Fruit fly (Drosophila melanogaster) whole organism, embryonic: Measurements from ENCODE around the gene CG43322.

Experiments used
- ATbp ChIP-seq: fragments of 200-800 bp; sonication (Bioruptor generic); optimal IDR thresholded peaks from 2 replicates; lab custom pipeline; 2017; ENCODE audit warnings: missing biosample characterization, mild to moderate bottlenecking, missing genetic modification characterization, missing genetic modification reagents
- Awh ChIP-seq: fragments of 200-800 bp; sonication (Bioruptor generic); IDR thresholded peaks from 2 replicates; pipeline ENCODE4, ENCODE4 v1.3.6; 2022; ENCODE audit warnings: missing biosample characterization, missing genetic modification characterization
- B-H1 ChIP-seq: fragments of 200-800 bp; sonication (Bioruptor generic); IDR thresholded peaks from 3 replicates; pipeline ENCODE4 v1.3.6; 2022; ENCODE audit warnings: missing biosample characterization, missing genetic modification characterization
- CG10209 ChIP-seq: fragments of 200-800 bp; sonication (Bioruptor generic); optimal IDR thresholded peaks from 3 replicates; lab custom pipeline; 2017; ENCODE audit warnings: missing biosample characterization, mild to moderate bottlenecking, missing genetic modification characterization, missing genetic modification reagents
- CG11093 ChIP-seq: fragments of 200-800 bp; sonication (Bioruptor generic); IDR thresholded peaks from 3 replicates; pipeline ENCODE4 v1.3.6; 2022; ENCODE audit warnings: missing biosample characterization, missing genetic modification characterization
- CG11398 ChIP-seq: fragments of 200-800 bp; sonication (Bioruptor generic); optimal IDR thresholded peaks from 2 replicates; lab custom pipeline; 2016; ENCODE audit warnings: missing biosample characterization, missing genetic modification characterization
- CG14441 ChIP-seq: fragments of 200-800 bp; sonication (Bioruptor generic); IDR thresholded peaks from 2 replicates; pipeline ENCODE4 v1.3.6; 2022; ENCODE audit warnings: missing biosample characterization, missing genetic modification characterization
- CG1603 ChIP-seq: fragments of 200-800 bp; sonication (Bioruptor generic); optimal IDR thresholded peaks from 2 replicates; lab custom pipeline; 2019; ENCODE audit warnings: missing biosample characterization, mild to moderate bottlenecking, missing genetic modification characterization, moderate library complexity
- CG17568 ChIP-seq: fragments of 200-800 bp; sonication (Bioruptor generic); optimal IDR thresholded peaks from 2 replicates; lab custom pipeline; 2018; ENCODE audit warnings: missing biosample characterization, mild to moderate bottlenecking, missing genetic modification characterization, moderate library complexity
- CG17829 ChIP-seq: fragments of 200-800 bp; optimal IDR thresholded peaks from 2 replicates; lab custom pipeline; 2019; ENCODE audit warnings: missing biosample characterization, mild to moderate bottlenecking, missing genetic modification characterization, moderate library complexity
- CG2120 ChIP-seq: fragments of 200-800 bp; sonication (Bioruptor generic); optimal IDR thresholded peaks from 3 replicates; lab custom pipeline; 2016; ENCODE audit warnings: missing biosample characterization, missing genetic modification characterization
- CG34422 ChIP-seq: fragments of 200-800 bp; sonication (Bioruptor generic); IDR thresholded peaks from 3 replicates; pipeline ENCODE4 v1.3.6; 2022; ENCODE audit warnings: missing biosample characterization, missing genetic modification characterization
- CG7745 ChIP-seq: fragments of 200-800 bp; sonication (Bioruptor generic); optimal IDR thresholded peaks from 2 replicates; lab custom pipeline; 2018; ENCODE audit warnings: missing biosample characterization, mild to moderate bottlenecking, missing genetic modification characterization, moderate library complexity
- CG8290 ChIP-seq, 3 experiments: fragments of 200-800 bp; sonication (Bioruptor generic); optimal IDR thresholded peaks; 2 replicates each; lab custom pipeline; 2016 to 2019; ENCODE audit warnings: missing biosample characterization in 3 of 3, missing genetic modification characterization in 3 of 3, mild to moderate bottlenecking in 2 of 3, moderate library complexity in 1 of 3
- CG8924 ChIP-seq: fragments of 200-800 bp; optimal IDR thresholded peaks from 3 replicates; lab custom pipeline; 2019; ENCODE audit warnings: missing biosample characterization, mild to moderate bottlenecking, missing genetic modification characterization, moderate library complexity
- CG9876 ChIP-seq: fragments of 200-800 bp; sonication (Bioruptor generic); optimal IDR thresholded peaks from 2 replicates; lab custom pipeline; 2016; ENCODE audit warnings: missing biosample characterization, missing genetic modification characterization
- Chrac-16 ChIP-seq: fragments of 200-800 bp; sonication (Bioruptor generic); optimal IDR thresholded peaks from 3 replicates; lab custom pipeline; 2016; ENCODE audit warnings: missing biosample characterization, missing genetic modification characterization
- CrebB ChIP-seq: fragments of 200-800 bp; sonication (Bioruptor generic); optimal IDR thresholded peaks from 3 replicates; lab custom pipeline; 2018; ENCODE audit warnings: missing biosample characterization, mild to moderate bottlenecking, missing genetic modification characterization
- Hr78 ChIP-seq, 2 experiments: fragments of 200-800 bp in 1 of 2; fragments of >200 bp in 1 of 2; sonication (Bioruptor generic) in 1 of 2; optimal IDR thresholded peaks; 2 replicates each; lab custom pipeline; 2017 to 2019; ENCODE audit warnings: missing biosample characterization in 2 of 2, missing genetic modification characterization in 2 of 2, mild to moderate bottlenecking in 1 of 2, moderate library complexity in 1 of 2
- Jarid2 ChIP-seq: fragments of 200-800 bp; sonication (Bioruptor generic); optimal IDR thresholded peaks from 3 replicates; lab custom pipeline; 2017; ENCODE audit warnings: mild to moderate bottlenecking, missing biosample characterization, missing genetic modification reagents, missing genetic modification characterization
- Kr ChIP-seq: fragments of 200-800 bp; sonication (Bioruptor generic); optimal IDR thresholded peaks from 2 replicates; lab custom pipeline; 2017; ENCODE audit warnings: missing biosample characterization, mild to moderate bottlenecking, missing genetic modification characterization
- Oaz ChIP-seq: fragments of 200-800 bp; sonication (Bioruptor generic); IDR thresholded peaks from 2 replicates; pipeline ENCODE4 v1.3.6; 2022; ENCODE audit warnings: missing biosample characterization, missing genetic modification characterization
- Ptx1 ChIP-seq: fragments of 200-800 bp; sonication (Bioruptor generic); IDR thresholded peaks from 2 replicates; pipeline ENCODE4 v1.3.6; 2022; ENCODE audit warnings: missing biosample characterization, missing genetic modification characterization
- Rfx ChIP-seq: fragments of 200-800 bp; sonication (Bioruptor generic); IDR thresholded peaks from 2 replicates; pipeline ENCODE4 v1.3.6; 2022; ENCODE audit warnings: missing biosample characterization, missing genetic modification characterization
- Sox102F ChIP-seq: fragments of 200-800 bp; sonication (Bioruptor generic); optimal IDR thresholded peaks from 2 replicates; lab custom pipeline; 2018; ENCODE audit warnings: missing biosample characterization, mild to moderate bottlenecking, missing genetic modification characterization, moderate library complexity
- Ssrp ChIP-seq: fragments of 200-800 bp; sonication (Bioruptor generic); optimal IDR thresholded peaks from 2 replicates; lab custom pipeline; 2018; ENCODE audit warnings: missing biosample characterization, mild to moderate bottlenecking, missing genetic modification characterization, moderate library complexity
- TFAM ChIP-seq: fragments of 200-800 bp; sonication (Bioruptor generic); optimal IDR thresholded peaks from 2 replicates; lab custom pipeline; 2017; ENCODE audit warnings: missing biosample characterization, missing genetic modification characterization, inconsistent platforms
- Vsx1 ChIP-seq: fragments of 200-800 bp; sonication (Bioruptor generic); optimal IDR thresholded peaks from 2 replicates; lab custom pipeline; 2017; ENCODE audit warnings: missing biosample characterization, mild to moderate bottlenecking, missing genetic modification characterization, missing genetic modification reagents
- ac ChIP-seq: fragments of 200-800 bp; sonication (Bioruptor generic); optimal IDR thresholded peaks from 3 replicates; lab custom pipeline; 2017; ENCODE audit warnings: missing biosample characterization, mild to moderate bottlenecking, missing genetic modification characterization
- dmrt99B ChIP-seq: fragments of 200-800 bp; sonication (Bioruptor generic); optimal IDR thresholded peaks from 2 replicates; lab custom pipeline; 2018; ENCODE audit warnings: missing biosample characterization, mild to moderate bottlenecking, missing genetic modification characterization, moderate library complexity
- ewg ChIP-seq: fragments of 200-800 bp; sonication (Bioruptor generic); optimal IDR thresholded peaks from 3 replicates; lab custom pipeline; 2017; ENCODE audit warnings: mild to moderate bottlenecking, missing biosample characterization, missing genetic modification reagents, missing genetic modification characterization
- grau ChIP-seq: fragments of 200-800 bp; optimal IDR thresholded peaks from 3 replicates; lab custom pipeline; 2019; ENCODE audit warnings: missing biosample characterization, mild to moderate bottlenecking, missing genetic modification characterization, moderate library complexity
- hbn ChIP-seq: fragments of 200-800 bp; sonication (Bioruptor generic); IDR thresholded peaks from 2 replicates; pipeline ENCODE4 v1.3.6; 2022; ENCODE audit warnings: missing biosample characterization, missing genetic modification characterization; ENCODE audit not compliant: partially characterized antibody
- hkb ChIP-seq, 2 experiments: fragments of 200-800 bp in 1 of 2; fragments of >200 bp in 1 of 2; sonication (Bioruptor generic) in 1 of 2; IDR thresholded peaks in 1 of 2; optimal IDR thresholded peaks in 1 of 2; 2 replicates each; pipeline versions ENCODE4 v1.3.6 to Lab custom; 2017 to 2022; ENCODE audit warnings: missing biosample characterization in 1 of 2, missing genetic modification characterization in 1 of 2
- jumu ChIP-seq: fragments of 200-800 bp; sonication (Bioruptor generic); optimal IDR thresholded peaks from 3 replicates; lab custom pipeline; 2016; ENCODE audit warnings: missing biosample characterization, missing genetic modification characterization
- kni ChIP-seq: fragments of 200-800 bp; sonication (Bioruptor generic); optimal IDR thresholded peaks from 3 replicates; lab custom pipeline; 2017; ENCODE audit warnings: mild to moderate bottlenecking, missing biosample characterization, missing genetic modification reagents, missing genetic modification characterization
- odd ChIP-seq: fragments of 200-800 bp; sonication (Bioruptor generic); optimal IDR thresholded peaks from 2 replicates; lab custom pipeline; 2017; ENCODE audit warnings: missing biosample characterization, mild to moderate bottlenecking, missing genetic modification characterization
- row ChIP-seq: fragments of 200-800 bp; sonication (Bioruptor generic); IDR thresholded peaks from 3 replicates; pipeline ENCODE4 v1.3.6; 2022; ENCODE audit warnings: missing biosample characterization, missing genetic modification characterization
- salm ChIP-seq: fragments of 200-800 bp; sonication (Bioruptor generic); optimal IDR thresholded peaks from 2 replicates; lab custom pipeline; 2018; ENCODE audit warnings: missing biosample characterization, mild to moderate bottlenecking, missing genetic modification characterization
- sens ChIP-seq: fragments of 200-800 bp; sonication (Bioruptor generic); peaks from one replicate; lab custom pipeline; 2016; ENCODE audit warnings: missing biosample characterization, missing genetic modification characterization
- sim ChIP-seq: fragments of 200-800 bp; sonication (Bioruptor generic); IDR thresholded peaks from 2 replicates; pipeline ENCODE4 v1.3.6; 2022; ENCODE audit warnings: missing biosample characterization, missing genetic modification characterization
- so ChIP-seq: fragments of 200-800 bp; sonication (Bioruptor generic); IDR thresholded peaks from 3 replicates; pipeline ENCODE4 v1.3.6; 2022; ENCODE audit warnings: missing biosample characterization, missing genetic modification characterization
- stwl ChIP-seq: fragments of 200-800 bp; sonication (Bioruptor generic); optimal IDR thresholded peaks from 3 replicates; lab custom pipeline; 2018; ENCODE audit warnings: missing biosample characterization, mild to moderate bottlenecking, missing genetic modification characterization, moderate library complexity
- tll ChIP-seq, 2 experiments: fragments of 200-800 bp in 1 of 2; fragments of >200 bp in 1 of 2; sonication (Bioruptor generic) in 1 of 2; optimal IDR thresholded peaks; 2 replicates each; lab custom pipeline; 2017 to 2019; ENCODE audit warnings: missing biosample characterization in 2 of 2, missing genetic modification characterization in 2 of 2, mild to moderate bottlenecking in 1 of 2, moderate library complexity in 1 of 2
- unpg ChIP-seq: fragments of 200-800 bp; sonication (Bioruptor generic); optimal IDR thresholded peaks from 3 replicates; lab custom pipeline; 2018; ENCODE audit warnings: missing biosample characterization, mild to moderate bottlenecking, missing genetic modification characterization, moderate library complexity
- yki ChIP-seq: fragments of >200 bp; optimal IDR thresholded peaks from 3 replicates; lab custom pipeline; 2018

The CG43322 gene

DNA sequence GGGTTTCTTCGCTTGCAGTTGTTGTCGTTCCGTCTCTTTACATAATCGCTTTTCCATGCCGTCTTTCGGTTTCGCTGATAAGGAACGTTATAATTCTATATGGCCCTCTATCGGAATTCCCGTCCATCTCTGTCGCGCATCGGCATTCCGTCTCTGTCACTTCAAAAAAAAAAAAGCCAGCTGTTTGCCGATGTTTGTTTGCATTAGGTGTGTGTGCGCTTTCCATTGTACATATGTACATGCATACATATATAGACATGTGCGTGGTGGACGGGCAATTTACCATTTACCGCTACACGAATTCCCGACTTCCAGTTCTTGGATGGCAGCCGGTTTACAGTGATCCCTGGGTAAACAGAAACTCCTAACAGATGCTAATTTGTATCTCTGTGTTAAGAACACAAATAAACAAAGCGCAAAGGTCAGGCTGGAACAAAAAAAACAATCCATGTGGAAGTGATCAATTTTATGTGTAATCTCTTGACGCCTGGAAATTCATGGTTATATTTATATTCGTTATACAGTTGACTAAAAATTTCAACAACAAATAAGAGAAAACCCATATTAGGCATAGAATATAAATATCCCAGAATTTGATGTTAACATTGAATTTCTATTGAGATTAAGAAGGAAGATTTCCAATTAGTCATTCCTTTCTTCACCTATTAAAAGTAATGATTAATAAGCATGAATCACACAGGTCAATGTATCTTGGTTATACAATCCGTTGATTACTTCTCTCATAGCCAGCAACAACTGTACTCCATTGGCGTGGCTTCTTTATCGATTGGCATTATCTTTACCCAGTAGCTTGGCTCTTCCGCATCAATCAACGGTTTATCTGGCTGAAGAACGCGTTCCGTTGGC is 30.1 kb downstream of the CG43322 start (continued):
- TF ChIP-seq hkb (optimal IDR thresholded peaks at IDR 0.05; lab: Kevin White, UChicago), result no peak
- peak; percentile 52; the same call in 1 of the 2 replicates for TF ChIP-seq hkb (GFP tag; IDR thresholded peaks at IDR 0.05; lab: Robert Waterston, UW)
- TF ChIP-seq ewg (GFP tag; lab: Kevin White, UChicago), result peak; percentile 23
- TF ChIP-seq sens (GFP tag; lab: Kevin White, UChicago), result peak; percentile 94
- peak; percentile 5 for TF ChIP-seq Sox102F (GFP tag; lab: Kevin White, UChicago)
- peak; percentile 83 for TF ChIP-seq ac (GFP tag; lab: Kevin White, UChicago)
- TF ChIP-seq CG2120 (GFP tag; lab: Kevin White, UChicago), result peak; percentile 35
- TF ChIP-seq Chrac-16 (GFP tag; lab: Kevin White, UChicago), result no peak
- TF ChIP-seq hbn (GFP tag; lab: Robert Waterston, UW), result no peak
- no peak for TF ChIP-seq jumu
- TF ChIP-seq CrebB, result peak; percentile 28
- TF ChIP-seq CG17829 (tag; lab: Kevin White, UChicago), result peak; percentile 6
- no peak for TF ChIP-seq CG9876 (GFP tag; lab: Kevin White, UChicago)
- TF ChIP-seq stwl (tag; lab: Kevin White, UChicago), result no peak
- no peak for TF ChIP-seq Oaz
- TF ChIP-seq grau, result peak; percentile 85
- TF ChIP-seq Hr78 (GFP tag; optimal IDR thresholded peaks at IDR 0.05; lab: Kevin White, UChicago), result peak in 1 of 2 experiments; percentile 72
- TF ChIP-seq CG8290 (GFP tag; optimal IDR thresholded peaks at IDR 0.05; lab: Kevin White, UChicago), result no peak
- TF ChIP-seq CG8290 (tag; optimal IDR thresholded peaks at IDR 0.05; lab: Kevin White, UChicago), result peak in 1 of 2 experiments; percentile 28
- TF ChIP-seq sim (GFP tag; lab: Robert Waterston, UW), result 0 out of 2 replicates have a peak, but pooled peaks have one; percentile 9
- TF ChIP-seq CG11093 (GFP tag; lab: Robert Waterston, UW), result peak; percentile 28; the same call in 1 of the 3 replicates
- TF ChIP-seq Vsx1 (GFP tag; lab: Kevin White, UChicago), result peak; percentile 71
- no peak for TF ChIP-seq salm (tag; lab: Kevin White, UChicago)
- TF ChIP-seq ATbp (GFP tag; lab: Kevin White, UChicago), result peak; percentile 80
- peak; percentile 18; the same call in 1 of the 2 replicates for TF ChIP-seq Awh
- TF ChIP-seq CG1603 (tag; lab: Kevin White, UChicago), result peak; percentile 44
- TF ChIP-seq Ssrp (tag; lab: Kevin White, UChicago), result peak; percentile 21
- TF ChIP-seq so, result 0 out of 3 replicates have a peak, but pooled peaks have one; percentile 41
- peak; percentile 52 for TF ChIP-seq CG10209
- TF ChIP-seq dmrt99B (tag; lab: Kevin White, UChicago), result peak; percentile 25
- peak; percentile 42 for TF ChIP-seq row (GFP tag; lab: Robert Waterston, UW)
- peak; percentile 6 for TF ChIP-seq CG17568 (GFP tag; lab: Kevin White, UChicago)
- TF ChIP-seq CG11398 (GFP tag; lab: Kevin White, UChicago), result peak; percentile 37
- TF ChIP-seq CG8924, result no peak
- TF ChIP-seq Rfx (GFP tag; lab: Robert Waterston, UW), result peak; percentile 40; the same call in 1 of the 2 replicates
- peak; percentile 62 for TF ChIP-seq CG7745 (tag; lab: Kevin White, UChicago)
- peak; percentile 9; the same call in 1 of the 3 replicates for TF ChIP-seq B-H1 (GFP tag; lab: Robert Waterston, UW)
- no peak for TF ChIP-seq TFAM
- TF ChIP-seq Ptx1 (GFP tag; lab: Robert Waterston, UW), result no peak
- peak; percentile 27; the same call in 1 of the 3 replicates for TF ChIP-seq CG34422 (GFP tag; lab: Robert Waterston, UW)
- TF ChIP-seq yki (lab: Kevin White, UChicago), result no peak
- peak; percentile 21 for TF ChIP-seq unpg (GFP tag; lab: Kevin White, UChicago)
- peak; percentile 60 for TF ChIP-seq kni (GFP tag; lab: Kevin White, UChicago)
- peak; percentile 11 for TF ChIP-seq odd (GFP tag; lab: Kevin White, UChicago)
- TF ChIP-seq CG14441 (GFP tag; lab: Robert Waterston, UW), result no peak
- TF ChIP-seq Kr (GFP tag; lab: Kevin White, UChicago), result peak; percentile 66
- TF ChIP-seq tll (GFP tag; optimal IDR thresholded peaks at IDR 0.05; lab: Kevin White, UChicago), result peak in 1 of 2 experiments; percentile 76
- TF ChIP-seq Jarid2 (GFP tag; lab: Kevin White, UChicago), result no peak
